Worm (Caenorhabditis elegans): ENCODE measurements around the gene C01G5.25.

Gene C01G5.25

ce11 chrIV:6554865-6555264 lies 13.4 kb downstream of the C01G5.25 start (continued):
- TF ChIP-seq lin-1 (GFP tag; IDR thresholded peaks at IDR 0.05) (peak; percentile 50; the same call in 1 of the 2 replicates), egl-43 (GFP tag; IDR thresholded peaks at IDR 0.05) (no peak), mdl-1 (tag; optimal IDR thresholded peaks at IDR 0.05) (peak in 1 of 2 experiments; percentile 56), php-3 (GFP tag; IDR thresholded peaks at IDR 0.05) (peak; percentile 61), hlh-11 (tag; optimal IDR thresholded peaks at IDR 0.05) (peak; percentile 83), nhr-77 (tag; optimal IDR thresholded peaks at IDR 0.05) (peak; percentile 59), lim-7 (GFP tag; IDR thresholded peaks at IDR 0.05) (no peak), tra-1 (GFP tag; IDR thresholded peaks at IDR 0.05) (0 out of 2 replicates have a peak, but pooled peaks have one; percentile 14), ztf-7 (tag; optimal IDR thresholded peaks at IDR 0.05) (peak; percentile 48), zfp-2 (tag; optimal IDR thresholded peaks at IDR 0.05) (no peak), mxl-3 (GFP tag; optimal IDR thresholded peaks at IDR 0.05) (peak; percentile 74), nhr-10 (tag; optimal IDR thresholded peaks at IDR 0.05) (peak; percentile 54), nhr-28 (tag; optimal IDR thresholded peaks at IDR 0.05) (peak; percentile 91), nhr-6 (tag; optimal IDR thresholded peaks at IDR 0.05) (no peak), daf-16 (GFP tag; optimal IDR thresholded peaks at IDR 0.05) (no peak), daf-16 (tag; optimal IDR thresholded peaks at IDR 0.05) (peak; percentile 66), egl-27 (tag; optimal IDR thresholded peaks at IDR 0.05) (no peak)

ce11 chrIV:6555388-6556330 lies 14.2 kb downstream of the C01G5.25 start, which contains the start of gene paqr-1:
Gene paqr-1 (minus strand): TSS chrIV:6555438.
- TF ChIP-seq hlh-30 (tag; optimal IDR thresholded peaks at IDR 0.05; ENCODE audit: insufficient read depth): peak; percentile 82
- TF ChIP-seq daf-16 (GFP tag; optimal IDR thresholded peaks at IDR 0.05): peak in 1 of 2 experiments; percentile 7
- TF ChIP-seq daf-16 (tag; optimal IDR thresholded peaks at IDR 0.05): peak; percentile 55
- TF ChIP-seq dmd-8 (GFP tag; IDR thresholded peaks at IDR 0.05): no peak
- no peak for TF ChIP-seq nhr-77 (tag; optimal IDR thresholded peaks at IDR 0.05)
- 0 out of 2 replicates have a peak, but pooled peaks have one; percentile 19 for TF ChIP-seq hmg-1.1 (GFP tag; IDR thresholded peaks at IDR 0.05)
- peak in 1 of 2 experiments; percentile 74 for TF ChIP-seq mdl-1 (tag; optimal IDR thresholded peaks at IDR 0.05)
- TF ChIP-seq mes-2 (tag; optimal IDR thresholded peaks at IDR 0.05; ENCODE audit: poor library complexity, severe bottlenecking): peak; percentile 23
- peak; percentile 56 for TF ChIP-seq aha-1 (tag)
- no peak for TF ChIP-seq ZK337.2 (GFP tag; IDR thresholded peaks at IDR 0.05)
- TF ChIP-seq mxl-3 (GFP tag; optimal IDR thresholded peaks at IDR 0.05): peak; percentile 49
- no peak for TF ChIP-seq nhr-237 (tag; optimal IDR thresholded peaks at IDR 0.05)
- peak; percentile 72 for TF ChIP-seq dpl-1 (GFP tag; optimal IDR thresholded peaks at IDR 0.05)
- TF ChIP-seq dve-1 (tag; optimal IDR thresholded peaks at IDR 0.05; ENCODE audit: insufficient read depth): peak; percentile 56
- no peak for TF ChIP-seq nhr-28 (tag; optimal IDR thresholded peaks at IDR 0.05)
- TF ChIP-seq unc-62 (GFP tag; optimal IDR thresholded peaks at IDR 0.05 in 1 of 2): peak in 1 of 2 experiments; percentile 9
- TF ChIP-seq unc-62 (tag; optimal IDR thresholded peaks at IDR 0.05): no peak
- TF ChIP-seq lsy-2 (tag; optimal IDR thresholded peaks at IDR 0.05): peak in 1 of 2 experiments; percentile 43
- TF ChIP-seq hlh-11 (tag; optimal IDR thresholded peaks at IDR 0.05): peak; percentile 21
- TF ChIP-seq lin-38 (GFP tag; IDR thresholded peaks at IDR 0.05): 0 out of 2 replicates have a peak, but pooled peaks have one; percentile 22
- peak; percentile 80 for TF ChIP-seq cey-2 (tag; optimal IDR thresholded peaks at IDR 0.05; ENCODE audit: borderline replicate concordance, insufficient read depth)
- no peak for TF ChIP-seq php-3 (GFP tag; IDR thresholded peaks at IDR 0.05)
- peak; percentile 34 for TF ChIP-seq mep-1 (tag; optimal IDR thresholded peaks at IDR 0.05)
- no peak for TF ChIP-seq nhr-42 (GFP tag; IDR thresholded peaks at IDR 0.05)
- TF ChIP-seq lin-13 (GFP tag; optimal IDR thresholded peaks at IDR 0.05): no peak
- TF ChIP-seq F44E2.7 (GFP tag; IDR thresholded peaks at IDR 0.05): no peak
- TF ChIP-seq dmd-6 (GFP tag; IDR thresholded peaks at IDR 0.05): peak; percentile 58

Data from whole organism, L4 larva.